Fruit fly (Drosophila melanogaster): ENCODE measurements around the gene Dys.

The Dys gene

DNA sequence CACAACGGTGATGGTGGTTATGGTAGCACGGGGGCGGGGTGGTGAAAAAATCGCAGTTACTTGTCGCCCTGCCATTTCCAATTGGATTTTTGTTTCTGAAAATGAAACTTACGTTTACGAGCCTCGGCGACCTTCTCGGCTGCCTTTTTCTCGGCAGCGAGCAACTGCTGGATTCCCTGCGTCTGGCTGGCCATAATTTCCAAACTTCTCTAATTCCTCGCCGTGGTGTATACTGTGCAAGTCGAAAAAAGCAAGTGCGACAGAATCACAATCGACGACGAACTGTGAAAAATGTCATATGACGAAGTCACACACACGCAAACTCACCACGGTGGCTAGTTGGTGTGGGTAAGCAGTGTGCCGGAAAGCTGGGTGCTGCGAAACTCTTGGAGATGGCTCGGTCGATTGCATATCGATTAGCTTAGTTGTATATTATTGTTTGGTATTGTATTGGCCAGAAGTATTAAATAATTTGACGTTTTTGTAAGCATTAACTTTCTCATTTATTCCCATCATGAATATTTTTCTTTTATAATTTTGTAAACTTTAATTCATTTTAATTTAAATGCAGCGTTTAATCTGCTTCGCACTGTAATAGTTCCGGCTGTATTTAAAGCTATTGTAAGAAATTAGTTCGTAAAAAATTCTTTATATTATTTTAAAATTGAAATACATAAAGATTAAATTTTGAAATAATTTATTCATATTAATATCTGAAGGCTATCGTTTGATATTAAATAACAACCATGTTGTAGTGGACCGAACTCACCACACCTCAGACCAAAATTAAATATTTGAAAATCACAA lies 183.4 kb downstream of the Dys start, which contains the start of gene Vha13 (continued):
- TF ChIP-seq CG3995 (GFP tag; optimal IDR thresholded peaks at IDR 0.05), result peak; percentile 84
- 0 out of 2 replicates have a peak, but pooled peaks have one; percentile 11 for TF ChIP-seq CG2129 (GFP tag; IDR thresholded peaks at IDR 0.05; ENCODE audit: partially characterized antibody)
- peak; percentile 42; the same call in 2 of the 3 replicates for TF ChIP-seq tgo (GFP tag; IDR thresholded peaks at IDR 0.05)
- peak; percentile 12 for TF ChIP-seq schlank (tag; optimal IDR thresholded peaks at IDR 0.05)
- peak; percentile 64; the same call in 1 of the 2 replicates for TF ChIP-seq aop (GFP tag; IDR thresholded peaks at IDR 0.05)
- no peak for TF ChIP-seq C15 (GFP tag; IDR thresholded peaks at IDR 0.05)
- TF ChIP-seq fd3F (GFP tag; optimal IDR thresholded peaks at IDR 0.05), result no peak
- TF ChIP-seq wek (GFP tag; optimal IDR thresholded peaks at IDR 0.05), result peak; percentile 54
- TF ChIP-seq CG11398 (GFP tag; optimal IDR thresholded peaks at IDR 0.05), result no peak
- TF ChIP-seq gem (tag; optimal IDR thresholded peaks at IDR 0.05), result peak; percentile 51
- no peak for TF ChIP-seq CG10267 (tag; optimal IDR thresholded peaks at IDR 0.05)
- TF ChIP-seq CG14965 (GFP tag; optimal IDR thresholded peaks at IDR 0.05; ENCODE audit: borderline replicate concordance), result no peak
- peak; percentile 52 for TF ChIP-seq knrl (GFP tag; IDR thresholded peaks at IDR 0.05; ENCODE audit: partially characterized antibody)
- no peak for TF ChIP-seq luna (GFP tag; optimal IDR thresholded peaks at IDR 0.05)
- peak; percentile 48; the same call in 1 of the 3 replicates for TF ChIP-seq ken (GFP tag; IDR thresholded peaks at IDR 0.05)
- no peak for TF ChIP-seq Hey (tag; optimal IDR thresholded peaks at IDR 0.05)
- TF ChIP-seq CG31224 (GFP tag; IDR thresholded peaks at IDR 0.05), result peak; percentile 34; the same call in 1 of the 2 replicates
- peak; percentile 9 for TF ChIP-seq dmrt11E (tag; optimal IDR thresholded peaks at IDR 0.05)
- TF ChIP-seq CoRest (tag; optimal IDR thresholded peaks at IDR 0.05), result peak; percentile 35
- TF ChIP-seq Sry-δ (GFP tag; optimal IDR thresholded peaks at IDR 0.05), result peak; percentile 88
- TF ChIP-seq danr (GFP tag; IDR thresholded peaks at IDR 0.05), result peak; percentile 52; the same call in 1 of the 2 replicates
- 0 out of 3 replicates have a peak, but pooled peaks have one; percentile 60 for TF ChIP-seq CG2199 (GFP tag; IDR thresholded peaks at IDR 0.05)
- no peak for TF ChIP-seq Blimp-1 (GFP tag; optimal IDR thresholded peaks at IDR 0.05)
- no peak for TF ChIP-seq usp (GFP tag; optimal IDR thresholded peaks at IDR 0.05)
- peak in 1 of 2 experiments; percentile 3 for TF ChIP-seq chif (GFP tag; optimal IDR thresholded peaks at IDR 0.05)
- no peak for TF ChIP-seq CG1832 (GFP tag; optimal IDR thresholded peaks at IDR 0.05)
- no peak for TF ChIP-seq CG11504 (tag; optimal IDR thresholded peaks at IDR 0.05)
- no peak for TF ChIP-seq da (GFP tag; optimal IDR thresholded peaks at IDR 0.05)
- TF ChIP-seq caup (GFP tag; optimal IDR thresholded peaks at IDR 0.05; ENCODE audit: severe bottlenecking), result no peak
- 0 out of 2 replicates have a peak, but pooled peaks have one; percentile 9 for TF ChIP-seq Ada2b (GFP tag; IDR thresholded peaks at IDR 0.05)
- peak; percentile 27; the same call in 1 of the 2 replicates for TF ChIP-seq ham (GFP tag; IDR thresholded peaks at IDR 0.05)
- TF ChIP-seq Hr78 (GFP tag; optimal IDR thresholded peaks at IDR 0.05), result peak in 1 of 2 experiments; percentile 24
- TF ChIP-seq ind (GFP tag; optimal IDR thresholded peaks at IDR 0.05), result peak; percentile 50
- peak; percentile 53 for TF ChIP-seq CG12071 (GFP tag; optimal IDR thresholded peaks at IDR 0.05)
- peak; percentile 80 for TF ChIP-seq nom (GFP tag; optimal IDR thresholded peaks at IDR 0.05)
- no peak for TF ChIP-seq Trl (optimal IDR thresholded peaks at IDR 0.05)
- peak; percentile 43 for TF ChIP-seq Trl (GFP tag; optimal IDR thresholded peaks at IDR 0.05)
- no peak for TF ChIP-seq unpg (GFP tag; optimal IDR thresholded peaks at IDR 0.05)
- TF ChIP-seq ro (GFP tag; IDR thresholded peaks at IDR 0.05), result no peak
- no peak for TF ChIP-seq eve (GFP tag; optimal IDR thresholded peaks at IDR 0.05)
- no peak for TF ChIP-seq CG11093 (GFP tag; IDR thresholded peaks at IDR 0.05)
- no peak for TF ChIP-seq Drgx (GFP tag; IDR thresholded peaks at IDR 0.05)
- TF ChIP-seq CG4424 (GFP tag; optimal IDR thresholded peaks at IDR 0.05), result peak; percentile 58
- TF ChIP-seq CG1603 (tag; optimal IDR thresholded peaks at IDR 0.05), result peak; percentile 49
- 0 out of 2 replicates have a peak, but pooled peaks have one; percentile 23 for TF ChIP-seq al (GFP tag; IDR thresholded peaks at IDR 0.05)
- no peak for TF ChIP-seq CG11696 (GFP tag; IDR thresholded peaks at IDR 0.05)
- no peak for TF ChIP-seq CG8359 (GFP tag; optimal IDR thresholded peaks at IDR 0.05; ENCODE audit: borderline replicate concordance)
- 0 out of 3 replicates have a peak, but pooled peaks have one; percentile 29 for TF ChIP-seq jigr1 (GFP tag; IDR thresholded peaks at IDR 0.05)
